Fruit fly (Drosophila melanogaster): ENCODE results near the gene CG9676.

DNA sequence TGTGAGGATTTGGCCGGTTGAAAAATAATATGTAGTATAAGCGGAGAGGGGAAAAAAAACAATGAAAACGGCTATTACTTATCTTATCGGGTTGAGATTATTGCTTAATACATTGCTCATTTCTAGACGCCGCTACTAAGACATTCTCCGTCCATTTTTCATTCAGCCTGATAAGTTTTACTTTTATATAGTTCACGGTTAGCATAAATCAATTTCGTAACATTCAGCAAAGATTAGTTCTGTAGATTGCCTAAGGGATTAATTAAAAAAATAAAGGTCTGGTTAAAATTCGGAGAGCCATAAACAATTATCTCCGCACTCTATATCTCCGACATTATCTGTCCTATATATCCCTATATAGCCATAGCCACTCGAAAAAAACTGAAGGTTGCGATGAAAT lies 47.5 kb upstream of the CG9676 start:
- TF ChIP-seq br (GFP tag; optimal IDR thresholded peaks at IDR 0.05) (no peak), pan (optimal IDR thresholded peaks at IDR 0.05) (no peak), ey (GFP tag; optimal IDR thresholded peaks at IDR 0.05) (no peak)
